Fruit fly (Drosophila melanogaster) whole organism, embryonic: ENCODE measurements around the gene Sec22.

ENCODE experiments used
- Blimp-1 ChIP-seq: fragments of 200-800 bp; sonication (Bioruptor generic); optimal IDR thresholded peaks from 3 replicates; lab custom pipeline; 2018; ENCODE audit warnings: missing biosample characterization, missing genetic modification characterization, mild to moderate bottlenecking, moderate library complexity, missing genetic modification reagents
- CG10267 ChIP-seq: fragments of 200-800 bp; sonication (Bioruptor generic); optimal IDR thresholded peaks from 2 replicates; lab custom pipeline; 2018; ENCODE audit warnings: missing biosample characterization, mild to moderate bottlenecking, missing genetic modification characterization, moderate library complexity
- CG10321 ChIP-seq: fragments of 200-800 bp; sonication (Bioruptor generic); IDR thresholded peaks from 2 replicates; pipeline ENCODE4 v1.3.6; 2022; ENCODE audit warnings: missing biosample characterization, missing genetic modification characterization
- CG10366 ChIP-seq: fragments of 200-800 bp; sonication (Bioruptor generic); IDR thresholded peaks from 2 replicates; pipeline ENCODE4 v1.3.6; 2022; ENCODE audit warnings: missing biosample characterization, missing genetic modification characterization
- CG11247 ChIP-seq: fragments of 200-800 bp; sonication (Bioruptor generic); IDR thresholded peaks from 2 replicates; pipeline ENCODE4 v1.3.6; 2022; ENCODE audit warnings: missing biosample characterization, missing genetic modification characterization
- CG12071 ChIP-seq: fragments of 200-800 bp; sonication (Bioruptor generic); optimal IDR thresholded peaks from 3 replicates; lab custom pipeline; 2018; ENCODE audit warnings: missing biosample characterization, mild to moderate bottlenecking, missing genetic modification characterization
- CG1233 ChIP-seq: fragments of 200-800 bp; sonication (Bioruptor generic); optimal IDR thresholded peaks from 4 replicates; lab custom pipeline; 2018; ENCODE audit warnings: missing biosample characterization, mild to moderate bottlenecking, missing genetic modification characterization
- CG12659 ChIP-seq: fragments of 200-800 bp; sonication (Bioruptor generic); optimal IDR thresholded peaks from 3 replicates; lab custom pipeline; 2017; ENCODE audit warnings: mild to moderate bottlenecking, missing biosample characterization, missing genetic modification reagents, missing genetic modification characterization
- CG12744 ChIP-seq: fragments of 200-800 bp; sonication (Bioruptor generic); optimal IDR thresholded peaks from 2 replicates; lab custom pipeline; 2016; ENCODE audit warnings: missing biosample characterization, missing genetic modification characterization
- CG14667 ChIP-seq: fragments of 200-800 bp; sonication (Bioruptor generic); IDR thresholded peaks from 2 replicates; pipeline ENCODE4 v1.3.6; 2022; ENCODE audit warnings: missing biosample characterization, missing genetic modification characterization
- CG17385 ChIP-seq: fragments of 200-800 bp; sonication (Bioruptor generic); optimal IDR thresholded peaks from 3 replicates; lab custom pipeline; 2018; ENCODE audit warnings: missing biosample characterization, mild to moderate bottlenecking, missing genetic modification characterization
- CG17802 ChIP-seq: fragments of 200-800 bp; sonication (Bioruptor generic); optimal IDR thresholded peaks from 2 replicates; lab custom pipeline; 2018; ENCODE audit warnings: missing biosample characterization, mild to moderate bottlenecking, missing genetic modification characterization, moderate library complexity
- CG18619 ChIP-seq: fragments of 200-800 bp; sonication (Bioruptor generic); optimal IDR thresholded peaks from 3 replicates; lab custom pipeline; 2017; ENCODE audit warnings: missing biosample characterization, mild to moderate bottlenecking, missing genetic modification characterization
- CG2129 ChIP-seq: fragments of 200-800 bp; sonication (Bioruptor generic); IDR thresholded peaks from 2 replicates; pipeline ENCODE4 v1.3.6; 2022; ENCODE audit warnings: missing biosample characterization, missing genetic modification characterization; ENCODE audit not compliant: partially characterized antibody
- CG2875 ChIP-seq: fragments of 200-800 bp; sonication (Bioruptor generic); optimal IDR thresholded peaks from 2 replicates; lab custom pipeline; 2017; ENCODE audit warnings: missing biosample characterization, mild to moderate bottlenecking, missing genetic modification characterization, missing genetic modification reagents
- CG31388 ChIP-seq: fragments of 200-800 bp; sonication (Bioruptor generic); optimal IDR thresholded peaks from 2 replicates; lab custom pipeline; 2016; ENCODE audit warnings: missing biosample characterization, missing genetic modification characterization
- CG4328 ChIP-seq: fragments of 200-800 bp; sonication (Bioruptor generic); optimal IDR thresholded peaks from 3 replicates; lab custom pipeline; 2017; ENCODE audit warnings: missing biosample characterization, missing genetic modification reagents, missing genetic modification characterization
- CG4820 ChIP-seq: fragments of 200-800 bp; sonication (Bioruptor generic); optimal IDR thresholded peaks from 3 replicates; lab custom pipeline; 2016; ENCODE audit warnings: missing biosample characterization, missing genetic modification characterization
- CG6272 ChIP-seq: fragments of 200-800 bp; sonication (Bioruptor generic); IDR thresholded peaks from 2 replicates; pipeline ENCODE4 v1.3.6; 2022; ENCODE audit warnings: missing biosample characterization, missing genetic modification characterization
- Chrac-16 ChIP-seq: fragments of 200-800 bp; sonication (Bioruptor generic); optimal IDR thresholded peaks from 3 replicates; lab custom pipeline; 2016; ENCODE audit warnings: missing biosample characterization, missing genetic modification characterization
- Dfd ChIP-seq, 2 experiments: fragments of >200 bp; optimal IDR thresholded peaks; 2 replicates each; lab custom pipeline; 2017; ENCODE audit warnings: missing biosample characterization in 2 of 2, missing genetic modification characterization in 2 of 2
- Doc2 ChIP-seq: fragments of 200-800 bp; sonication (Bioruptor generic); IDR thresholded peaks from 2 replicates; pipeline ENCODE4 v1.3.6; 2022; ENCODE audit warnings: missing biosample characterization, missing genetic modification characterization
- HHEX ChIP-seq: fragments of 200-800 bp; sonication (Bioruptor generic); optimal IDR thresholded peaks from 3 replicates; lab custom pipeline; 2017; ENCODE audit warnings: missing biosample characterization, mild to moderate bottlenecking, missing genetic modification characterization, missing genetic modification reagents
- Hr3 ChIP-seq: fragments of 200-800 bp; sonication (Bioruptor generic); optimal IDR thresholded peaks from 3 replicates; lab custom pipeline; 2016; ENCODE audit warnings: missing biosample characterization, missing genetic modification characterization
- Nf-YA ChIP-seq: fragments of 200-800 bp; sonication (Bioruptor generic); IDR thresholded peaks from 2 replicates; pipeline ENCODE4 v1.3.6; 2022; ENCODE audit warnings: missing biosample characterization, missing genetic modification characterization
- Rx ChIP-seq: fragments of 200-800 bp; sonication (Bioruptor generic); IDR thresholded peaks from 2 replicates; pipeline ENCODE4 v1.3.6; 2022; ENCODE audit warnings: missing biosample characterization, missing genetic modification characterization
- Sox102F ChIP-seq: fragments of 200-800 bp; sonication (Bioruptor generic); optimal IDR thresholded peaks from 2 replicates; lab custom pipeline; 2018; ENCODE audit warnings: missing biosample characterization, mild to moderate bottlenecking, missing genetic modification characterization, moderate library complexity
- Vsx1 ChIP-seq: fragments of 200-800 bp; sonication (Bioruptor generic); optimal IDR thresholded peaks from 2 replicates; lab custom pipeline; 2017; ENCODE audit warnings: missing biosample characterization, mild to moderate bottlenecking, missing genetic modification characterization, missing genetic modification reagents
- Xrp1 ChIP-seq: fragments of 200-800 bp; sonication (Bioruptor generic); IDR thresholded peaks from 2 replicates; pipeline ENCODE4 v1.3.6; 2022; ENCODE audit warnings: missing biosample characterization, missing genetic modification characterization
- cas ChIP-seq: fragments of 200-800 bp; sonication (Bioruptor generic); IDR thresholded peaks from 2 replicates; pipeline ENCODE4 v1.3.6; 2022; ENCODE audit warnings: missing biosample characterization, missing genetic modification characterization
- chinmo ChIP-seq: fragments of 200-800 bp; sonication (Bioruptor generic); IDR thresholded peaks from 4 replicates; pipeline ENCODE4 v1.3.6; 2022; ENCODE audit warnings: missing biosample characterization, missing genetic modification characterization; ENCODE audit not compliant: partially characterized antibody
- dmrt99B ChIP-seq: fragments of 200-800 bp; sonication (Bioruptor generic); optimal IDR thresholded peaks from 2 replicates; lab custom pipeline; 2018; ENCODE audit warnings: missing biosample characterization, mild to moderate bottlenecking, missing genetic modification characterization, moderate library complexity
- dpn ChIP-seq, 2 experiments: fragments of 200-800 bp; sonication (Bioruptor generic); optimal IDR thresholded peaks; 3 replicates each; lab custom pipeline; 2016; ENCODE audit warnings: missing biosample characterization in 2 of 2, missing genetic modification characterization in 2 of 2
- gcm2 ChIP-seq: fragments of 200-800 bp; sonication (Bioruptor generic); optimal IDR thresholded peaks from 2 replicates; lab custom pipeline; 2016; ENCODE audit warnings: missing biosample characterization, missing genetic modification characterization
- grau ChIP-seq: fragments of 200-800 bp; optimal IDR thresholded peaks from 3 replicates; lab custom pipeline; 2019; ENCODE audit warnings: missing biosample characterization, mild to moderate bottlenecking, missing genetic modification characterization, moderate library complexity
- gsb-n ChIP-seq: fragments of 200-800 bp; sonication (Bioruptor generic); optimal IDR thresholded peaks from 3 replicates; lab custom pipeline; 2018; ENCODE audit warnings: missing biosample characterization, mild to moderate bottlenecking, missing genetic modification characterization
- ham ChIP-seq: fragments of 200-800 bp; sonication (Bioruptor generic); IDR thresholded peaks from 2 replicates; pipeline ENCODE4 v1.3.6; 2022; ENCODE audit warnings: missing biosample characterization, missing genetic modification characterization
- jigr1 ChIP-seq: fragments of 200-800 bp; sonication (Bioruptor generic); IDR thresholded peaks from 3 replicates; pipeline ENCODE4 v1.3.6; 2022; ENCODE audit warnings: missing biosample characterization, missing genetic modification characterization
- jing ChIP-seq: fragments of 200-800 bp; sonication (Bioruptor generic); optimal IDR thresholded peaks from 2 replicates; lab custom pipeline; 2018; ENCODE audit warnings: missing biosample characterization, mild to moderate bottlenecking, missing genetic modification characterization
- jumu ChIP-seq: fragments of 200-800 bp; sonication (Bioruptor generic); optimal IDR thresholded peaks from 3 replicates; lab custom pipeline; 2016; ENCODE audit warnings: missing biosample characterization, missing genetic modification characterization
- kay ChIP-seq: fragments of 200-800 bp; sonication (Bioruptor generic); optimal IDR thresholded peaks from 2 replicates; lab custom pipeline; 2016; ENCODE audit warnings: missing biosample characterization, missing genetic modification characterization
- lmd ChIP-seq: fragments of 200-800 bp; sonication (Bioruptor generic); IDR thresholded peaks from 2 replicates; pipeline ENCODE4 v1.3.6; 2022; ENCODE audit warnings: missing biosample characterization, missing genetic modification characterization
- nau ChIP-seq: fragments of 200-800 bp; sonication (Bioruptor generic); optimal IDR thresholded peaks from 3 replicates; lab custom pipeline; 2017; ENCODE audit warnings: missing biosample characterization, mild to moderate bottlenecking, missing genetic modification characterization, missing genetic modification reagents
- org-1 ChIP-seq: fragments of 200-800 bp; sonication (Bioruptor generic); optimal IDR thresholded peaks from 2 replicates; lab custom pipeline; 2017; ENCODE audit warnings: missing biosample characterization, missing genetic modification characterization
- sima ChIP-seq: fragments of 200-800 bp; sonication (Bioruptor generic); optimal IDR thresholded peaks from 2 replicates; lab custom pipeline; 2016; ENCODE audit warnings: missing biosample characterization, missing genetic modification characterization
- tgo ChIP-seq: fragments of 200-800 bp; sonication (Bioruptor generic); IDR thresholded peaks from 3 replicates; pipeline ENCODE4 v1.3.6; 2022; ENCODE audit warnings: missing biosample characterization, missing genetic modification characterization
- toy ChIP-seq: fragments of 200-800 bp; sonication (Bioruptor generic); IDR thresholded peaks from 2 replicates; pipeline ENCODE4 v1.3.6; 2022; ENCODE audit warnings: missing biosample characterization, missing genetic modification characterization
- tx ChIP-seq: fragments of 200-800 bp; sonication (Bioruptor generic); optimal IDR thresholded peaks from 2 replicates; lab custom pipeline; 2016; ENCODE audit warnings: missing biosample characterization, missing genetic modification characterization
- usp ChIP-seq: fragments of >200 bp; optimal IDR thresholded peaks from 2 replicates; lab custom pipeline; 2017; ENCODE audit warnings: missing biosample characterization, missing genetic modification characterization
- vnd ChIP-seq: fragments of 200-800 bp; sonication (Bioruptor generic); IDR thresholded peaks from 3 replicates; pipeline ENCODE4 v1.3.6; 2022; ENCODE audit warnings: missing biosample characterization, missing genetic modification characterization; ENCODE audit not compliant: partially characterized antibody

Gene Sec22

DNA sequence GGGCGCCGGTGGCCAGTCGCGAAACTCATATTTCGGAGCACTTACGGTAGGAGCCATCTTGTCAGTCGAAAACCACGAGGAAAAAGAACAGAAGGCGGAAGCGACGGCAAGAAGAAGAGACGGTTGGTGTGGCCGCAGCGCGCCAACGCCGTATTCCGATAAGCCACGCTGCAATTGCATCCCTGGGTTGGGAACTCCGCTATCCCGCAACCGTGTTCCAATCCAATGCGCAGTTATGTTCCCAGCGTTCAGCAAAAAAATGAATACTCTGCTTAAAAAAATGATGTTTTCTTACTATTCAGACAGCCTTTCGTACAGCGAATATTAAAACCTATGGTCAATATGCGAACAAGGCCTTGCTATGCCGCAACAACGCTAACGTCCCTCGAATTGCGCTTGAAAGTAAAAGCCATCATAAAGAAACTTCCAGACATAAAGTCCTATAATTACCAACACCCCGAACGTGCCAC, 40.8 kb upstream of the Sec22 start, which contains the start of gene RpL22 (continued):
- TF ChIP-seq CG2129 (GFP tag; lab: Robert Waterston, UW) (no peak), Vsx1 (GFP tag; lab: Kevin White, UChicago) (peak; percentile 86), CG1233 (GFP tag; lab: Kevin White, UChicago) (peak; percentile 87), toy (peak; percentile 61; the same call in 1 of the 2 replicates), usp (GFP tag; lab: Kevin White, UChicago) (no peak), CG2875 (GFP tag; lab: Kevin White, UChicago) (peak; percentile 93), dpn (GFP tag; optimal IDR thresholded peaks at IDR 0.05; lab: Kevin White, UChicago) (peak; percentile 70 to 93), CG31388 (GFP tag; lab: Kevin White, UChicago) (peak; percentile 38), CG14667 (peak; percentile 65), Nf-YA (GFP tag; lab: Robert Waterston, UW) (peak; percentile 44; the same call in 1 of the 2 replicates), org-1 (GFP tag; lab: Kevin White, UChicago) (peak; percentile 89), CG6272 (GFP tag; lab: Robert Waterston, UW) (peak; percentile 65), Rx (GFP tag; lab: Robert Waterston, UW) (peak; percentile 87), vnd (no peak), CG4328 (peak; percentile 85), kay (peak; percentile 64), lmd (GFP tag; lab: Robert Waterston, UW) (peak; percentile 67), Sox102F (peak; percentile 60), Xrp1 (GFP tag; lab: Robert Waterston, UW) (peak; percentile 61), CG12071 (peak; percentile 85), CG18619 (peak; percentile 94), tgo (GFP tag; lab: Robert Waterston, UW) (peak; percentile 71; the same call in 2 of the 3 replicates), nau (peak; percentile 91), jigr1 (peak; percentile 56; the same call in 1 of the 3 replicates), Doc2 (peak; percentile 19; the same call in 1 of the 2 replicates), CG10321 (GFP tag; lab: Robert Waterston, UW) (peak; percentile 70), Hr3 (GFP tag; lab: Kevin White, UChicago) (peak; percentile 67), CG4820 (GFP tag; lab: Kevin White, UChicago) (peak; percentile 72), CG10366 (GFP tag; lab: Robert Waterston, UW) (peak; percentile 79), CG17802 (tag; lab: Kevin White, UChicago) (peak; percentile 73), CG10267 (peak; percentile 84), CG12659 (peak; percentile 96), chinmo (GFP tag; lab: Robert Waterston, UW) (0 out of 4 replicates have a peak, but pooled peaks have one; percentile 9), CG17385 (GFP tag; lab: Kevin White, UChicago) (peak; percentile 96), Blimp-1 (GFP tag; lab: Kevin White, UChicago) (peak; percentile 70), cas (GFP tag; lab: Robert Waterston, UW) (peak; percentile 80), sima (GFP tag; lab: Kevin White, UChicago) (peak; percentile 78), grau (tag; lab: Kevin White, UChicago) (peak; percentile 79), ham (peak; percentile 56; the same call in 1 of the 2 replicates), jumu (peak; percentile 75), CG11247 (GFP tag; lab: Robert Waterston, UW) (peak; percentile 82), gsb-n (peak; percentile 80), CG12744 (GFP tag; lab: Kevin White, UChicago) (peak; percentile 84), dmrt99B (tag; lab: Kevin White, UChicago) (peak; percentile 72), HHEX (GFP tag; lab: Kevin White, UChicago) (peak; percentile 95), Dfd (GFP tag; optimal IDR thresholded peaks at IDR 0.05; lab: Kevin White, UChicago) (no peak), jing (GFP tag; lab: Kevin White, UChicago) (peak; percentile 60), tx (peak; percentile 77), Chrac-16 (GFP tag; lab: Kevin White, UChicago) (peak; percentile 51), gcm2 (GFP tag; lab: Kevin White, UChicago) (peak; percentile 80)
